Worm (Caenorhabditis elegans) whole organism, L4 larva: ENCODE results near the gene grld-1.
"Not testable (repeated sequence)": the region's sequence is repeated elsewhere in the genome, so short reads cannot be mapped to it uniquely, and the experiment has no call there.

ENCODE experiments used
- aly-2 ChIP-seq: sonication (generic microtip); optimal IDR thresholded peaks from 2 replicates; lab custom pipeline; 2018; ENCODE audit warnings: missing biosample characterization, missing genetic modification characterization
- ama-1 ChIP-seq: fragments of 150-350 bp; optimal IDR thresholded peaks from 2 replicates; lab custom pipeline; 2014; ENCODE audit warnings: inconsistent platforms, mixed read lengths
- ceh-44 ChIP-seq: fragments of 200-800 bp; sonication (Bioruptor generic); IDR thresholded peaks from 2 replicates; pipeline ENCODE4 v1.3.6; 2022; ENCODE audit warnings: missing genetic modification reagents, missing genetic modification characterization, missing compliant biosample characterization
- ceh-82 ChIP-seq: sonication (generic microtip); optimal IDR thresholded peaks from 2 replicates; lab custom pipeline; 2017; ENCODE audit warnings: missing biosample characterization, missing genetic modification characterization
- daf-19 ChIP-seq: fragments of 200-800 bp; sonication (Bioruptor generic); conservative IDR thresholded peaks from 2 replicates; pipeline ENCODE4 v1.3.6; 2022; ENCODE audit warnings: missing genetic modification characterization, missing compliant biosample characterization
- dmd-8 ChIP-seq: fragments of 200-800 bp; sonication (Bioruptor generic); IDR thresholded peaks from 2 replicates; pipeline ENCODE4 v1.3.6; 2022; ENCODE audit warnings: missing genetic modification characterization, missing compliant biosample characterization
- fkh-10 ChIP-seq: fragments of 150-350 bp; optimal IDR thresholded peaks from 2 replicates; lab custom pipeline; 2014; ENCODE audit warnings: missing biosample characterization, missing genetic modification reagents, missing genetic modification characterization
- lim-7 ChIP-seq: fragments of 200-800 bp; sonication (Bioruptor generic); IDR thresholded peaks from 2 replicates; pipeline ENCODE4 v1.3.6; 2022; ENCODE audit warnings: missing genetic modification characterization, missing compliant biosample characterization
- lin-39 ChIP-seq: fragments of 150-350 bp; optimal IDR thresholded peaks from 2 replicates; lab custom pipeline; 2014; ENCODE audit warnings: missing biosample characterization, missing genetic modification reagents, missing genetic modification characterization
- nhr-77 ChIP-seq: fragments of 150-350 bp; optimal IDR thresholded peaks from 2 replicates; lab custom pipeline; 2014; ENCODE audit warnings: missing biosample characterization, missing genetic modification characterization
- snpc-4 ChIP-seq: fragments of 150-350 bp; optimal IDR thresholded peaks from 2 replicates; lab custom pipeline; 2014; ENCODE audit warnings: missing biosample characterization, missing genetic modification characterization
- unc-39 ChIP-seq: sonication (generic microtip); optimal IDR thresholded peaks from 2 replicates; lab custom pipeline; 2017; ENCODE audit warnings: missing biosample characterization, missing genetic modification characterization
- unc-62 ChIP-seq, 3 experiments: fragments of 150-350 bp in 1 of 3; sonication (generic microtip); optimal IDR thresholded peaks in 2 of 3; peaks in 1 of 3; 1 replicate in 1 of 3; 2 replicates in 2 of 3; lab custom pipeline; 2014 to 2017; ENCODE audit warnings: missing biosample characterization in 3 of 3, missing genetic modification characterization in 3 of 3, missing genetic modification reagents in 3 of 3, missing genotype in 1 of 3
- zag-1 ChIP-seq: fragments of 150-350 bp; optimal IDR thresholded peaks from 2 replicates; lab custom pipeline; 2014; ENCODE audit warnings: missing biosample characterization, missing genetic modification characterization

ce11 chrIV:111377-111776, 14.4 kb downstream of the grld-1 start, which contains the start of gene F29C4.4:
- not testable (repeated sequence) for TF ChIP-seq daf-19 (GFP tag; lab: Robert Waterston, UW); snpc-4 (tag; lab: Kevin White, UChicago); ama-1 (lab: Kevin White, UChicago); zag-1 (tag; lab: Kevin White, UChicago); ceh-82 (tag; lab: Kevin White, UChicago); fkh-10 (GFP tag; lab: Kevin White, UChicago); unc-62 (GFP tag; optimal IDR thresholded peaks at IDR 0.05 in 1 of 2; lab: Kevin White, UChicago); unc-62 (tag; optimal IDR thresholded peaks at IDR 0.05; lab: Kevin White, UChicago); nhr-77 (tag; lab: Kevin White, UChicago); lin-39 (tag; lab: Kevin White, UChicago); aly-2 (tag; lab: Kevin White, UChicago); dmd-8; unc-39 (tag; lab: Kevin White, UChicago); lim-7; ceh-44
